Fruit fly (Drosophila melanogaster) whole organism, embryonic: ENCODE data around the gene in.

Source experiments
- Abd-B ChIP-seq: fragments of 200-800 bp; sonication (Bioruptor generic); optimal IDR thresholded peaks from 2 replicates; lab custom pipeline; 2018; ENCODE audit warnings: missing biosample characterization, mild to moderate bottlenecking, missing genetic modification characterization, moderate library complexity
- Adf1 ChIP-seq: fragments of 200-800 bp; sonication (Bioruptor generic); IDR thresholded peaks from 2 replicates; pipeline ENCODE4 v1.3.6; 2022; ENCODE audit warnings: missing biosample characterization, missing genetic modification characterization
- CG10462 ChIP-seq: fragments of 200-800 bp; sonication (Bioruptor generic); optimal IDR thresholded peaks from 2 replicates; lab custom pipeline; 2016; ENCODE audit warnings: missing biosample characterization, missing genetic modification characterization
- CG10959 ChIP-seq: fragments of 200-800 bp; sonication (Bioruptor generic); IDR thresholded peaks from 2 replicates; pipeline ENCODE4 v1.3.6; 2022; ENCODE audit warnings: missing biosample characterization, missing genetic modification characterization
- CG11247 ChIP-seq: fragments of 200-800 bp; sonication (Bioruptor generic); IDR thresholded peaks from 2 replicates; pipeline ENCODE4 v1.3.6; 2022; ENCODE audit warnings: missing biosample characterization, missing genetic modification characterization
- CG12071 ChIP-seq: fragments of 200-800 bp; sonication (Bioruptor generic); optimal IDR thresholded peaks from 3 replicates; lab custom pipeline; 2018; ENCODE audit warnings: missing biosample characterization, mild to moderate bottlenecking, missing genetic modification characterization
- CG12769 ChIP-seq: fragments of 200-800 bp; sonication (Bioruptor generic); optimal IDR thresholded peaks from 2 replicates; lab custom pipeline; 2019; ENCODE audit warnings: missing biosample characterization, mild to moderate bottlenecking, missing genetic modification characterization, moderate library complexity
- CG14014 ChIP-seq: fragments of 200-800 bp; sonication (Bioruptor generic); IDR thresholded peaks from 2 replicates; pipeline ENCODE4 v1.3.6; 2022; ENCODE audit warnings: missing biosample characterization, missing genetic modification characterization
- CG14050 ChIP-seq: fragments of 200-800 bp; sonication (Bioruptor generic); IDR thresholded peaks from 3 replicates; pipeline ENCODE4 v1.3.6; 2022; ENCODE audit warnings: missing biosample characterization, missing genetic modification characterization
- CG14860 ChIP-seq: fragments of 200-800 bp; sonication (Bioruptor generic); IDR thresholded peaks from 3 replicates; pipeline ENCODE4 v1.3.6; 2022; ENCODE audit warnings: missing biosample characterization, missing genetic modification characterization; ENCODE audit not compliant: partially characterized antibody
- CG15073 ChIP-seq: fragments of 200-800 bp; sonication (Bioruptor generic); optimal IDR thresholded peaks from 2 replicates; lab custom pipeline; 2016; ENCODE audit warnings: missing biosample characterization, missing genetic modification characterization
- CG1529 ChIP-seq: fragments of 200-800 bp; sonication (Bioruptor generic); optimal IDR thresholded peaks from 3 replicates; lab custom pipeline; 2018; ENCODE audit warnings: missing biosample characterization, missing genetic modification characterization
- CG16815 ChIP-seq: fragments of 200-800 bp; sonication (Bioruptor generic); optimal IDR thresholded peaks from 3 replicates; lab custom pipeline; 2017; ENCODE audit warnings: missing biosample characterization, mild to moderate bottlenecking, missing genetic modification characterization
- CG17328 ChIP-seq: fragments of 200-800 bp; sonication (Bioruptor generic); IDR thresholded peaks from 2 replicates; pipeline ENCODE4 v1.3.6; 2022; ENCODE audit warnings: missing biosample characterization, missing genetic modification characterization
- CG17829 ChIP-seq: fragments of 200-800 bp; optimal IDR thresholded peaks from 2 replicates; lab custom pipeline; 2019; ENCODE audit warnings: missing biosample characterization, mild to moderate bottlenecking, missing genetic modification characterization, moderate library complexity
- CG3065 ChIP-seq: fragments of 200-800 bp; sonication (Bioruptor generic); optimal IDR thresholded peaks from 2 replicates; lab custom pipeline; 2016; ENCODE audit warnings: missing biosample characterization, missing genetic modification characterization
- CG31388 ChIP-seq: fragments of 200-800 bp; sonication (Bioruptor generic); optimal IDR thresholded peaks from 2 replicates; lab custom pipeline; 2016; ENCODE audit warnings: missing biosample characterization, missing genetic modification characterization
- CG33557 ChIP-seq: fragments of 200-800 bp; sonication (Bioruptor generic); optimal IDR thresholded peaks from 2 replicates; lab custom pipeline; 2019; ENCODE audit warnings: missing biosample characterization, mild to moderate bottlenecking, missing genetic modification characterization, moderate library complexity
- CG4707 ChIP-seq: fragments of 200-800 bp; sonication (Bioruptor generic); optimal IDR thresholded peaks from 2 replicates; lab custom pipeline; 2018; ENCODE audit warnings: missing biosample characterization, mild to moderate bottlenecking, missing genetic modification characterization, moderate library complexity
- CG8281 ChIP-seq: fragments of 200-800 bp; sonication (Bioruptor generic); optimal IDR thresholded peaks from 2 replicates; lab custom pipeline; 2018; ENCODE audit warnings: missing biosample characterization, mild to moderate bottlenecking, missing genetic modification characterization, moderate library complexity
- D19A ChIP-seq: fragments of 200-800 bp; optimal IDR thresholded peaks from 3 replicates; lab custom pipeline; 2019; ENCODE audit warnings: missing biosample characterization, mild to moderate bottlenecking, missing genetic modification characterization, moderate library complexity
- Dll ChIP-seq: fragments of 200-800 bp; sonication (Bioruptor generic); IDR thresholded peaks from 4 replicates; pipeline ENCODE4 v1.3.6; 2022; ENCODE audit warnings: missing biosample characterization, missing genetic modification characterization; ENCODE audit not compliant: partially characterized antibody
- Elba2 ChIP-seq: fragments of 200-800 bp; sonication (Bioruptor generic); optimal IDR thresholded peaks from 3 replicates; lab custom pipeline; 2016; ENCODE audit warnings: missing biosample characterization, missing genetic modification characterization
- Ets97D ChIP-seq: fragments of 200-800 bp; sonication (Bioruptor generic); optimal IDR thresholded peaks from 3 replicates; lab custom pipeline; 2016; ENCODE audit warnings: missing biosample characterization, missing genetic modification characterization
- Fer2 ChIP-seq: fragments of 200-800 bp; sonication (Bioruptor generic); optimal IDR thresholded peaks from 2 replicates; lab custom pipeline; 2018; ENCODE audit warnings: missing biosample characterization, mild to moderate bottlenecking, missing genetic modification characterization, moderate library complexity
- HLH3B ChIP-seq: fragments of 200-800 bp; sonication (Bioruptor generic); IDR thresholded peaks from 2 replicates; pipeline ENCODE4 v1.3.6; 2022; ENCODE audit warnings: missing biosample characterization, missing genetic modification characterization
- HmgD ChIP-seq: fragments of 200-800 bp; sonication (Bioruptor generic); optimal IDR thresholded peaks from 3 replicates; lab custom pipeline; 2016; ENCODE audit warnings: missing biosample characterization, missing genetic modification characterization
- HmgZ ChIP-seq: fragments of 200-800 bp; sonication (Bioruptor generic); optimal IDR thresholded peaks from 2 replicates; lab custom pipeline; 2018; ENCODE audit warnings: missing biosample characterization, mild to moderate bottlenecking, missing genetic modification characterization
- Jarid2 ChIP-seq: fragments of 200-800 bp; sonication (Bioruptor generic); optimal IDR thresholded peaks from 3 replicates; lab custom pipeline; 2017; ENCODE audit warnings: mild to moderate bottlenecking, missing biosample characterization, missing genetic modification reagents, missing genetic modification characterization
- Myb ChIP-seq: fragments of 200-800 bp; sonication (Bioruptor generic); optimal IDR thresholded peaks from 2 replicates; lab custom pipeline; 2016; ENCODE audit warnings: missing biosample characterization, missing genetic modification characterization
- NC2β ChIP-seq: fragments of 200-800 bp; sonication (Bioruptor generic); optimal IDR thresholded peaks from 2 replicates; lab custom pipeline; 2016; ENCODE audit warnings: missing biosample characterization, missing genetic modification characterization
- NfI ChIP-seq: fragments of 200-800 bp; sonication (Bioruptor generic); optimal IDR thresholded peaks from 3 replicates; lab custom pipeline; 2018; ENCODE audit warnings: missing biosample characterization, mild to moderate bottlenecking, missing genetic modification characterization, moderate library complexity
- Rx ChIP-seq: fragments of 200-800 bp; sonication (Bioruptor generic); IDR thresholded peaks from 2 replicates; pipeline ENCODE4 v1.3.6; 2022; ENCODE audit warnings: missing biosample characterization, missing genetic modification characterization
- Sox102F ChIP-seq: fragments of 200-800 bp; sonication (Bioruptor generic); optimal IDR thresholded peaks from 2 replicates; lab custom pipeline; 2018; ENCODE audit warnings: missing biosample characterization, mild to moderate bottlenecking, missing genetic modification characterization, moderate library complexity
- amos ChIP-seq: fragments of 200-800 bp; sonication (Bioruptor generic); IDR thresholded peaks from 2 replicates; pipeline ENCODE4 v1.3.6; 2022; ENCODE audit warnings: missing biosample characterization, missing genetic modification characterization; ENCODE audit not compliant: partially characterized antibody
- ara ChIP-seq: fragments of 200-800 bp; sonication (Bioruptor generic); IDR thresholded peaks from 2 replicates; pipeline ENCODE4 v1.3.6; 2022; ENCODE audit warnings: missing biosample characterization, missing genetic modification characterization
- bowl ChIP-seq: fragments of 200-800 bp; sonication (Bioruptor generic); IDR thresholded peaks from 2 replicates; pipeline ENCODE4 v1.3.6; 2022; ENCODE audit warnings: missing biosample characterization, missing genetic modification characterization
- cg ChIP-seq: fragments of 200-800 bp; sonication (Bioruptor generic); optimal IDR thresholded peaks from 3 replicates; lab custom pipeline; 2019; ENCODE audit warnings: missing biosample characterization, mild to moderate bottlenecking, missing genetic modification characterization, moderate library complexity
- eyg ChIP-seq: fragments of 200-800 bp; sonication (Bioruptor generic); optimal IDR thresholded peaks from 3 replicates; lab custom pipeline; 2016; ENCODE audit warnings: missing biosample characterization, missing genetic modification characterization
- fd102C ChIP-seq: fragments of 200-800 bp; sonication (Bioruptor generic); optimal IDR thresholded peaks from 2 replicates; lab custom pipeline; 2018; ENCODE audit warnings: missing biosample characterization, mild to moderate bottlenecking, missing genetic modification characterization, moderate library complexity
- grn ChIP-seq: fragments of 200-800 bp; sonication (Bioruptor generic); optimal IDR thresholded peaks from 3 replicates; lab custom pipeline; 2017; ENCODE audit warnings: missing biosample characterization, missing genetic modification characterization
- ind ChIP-seq: fragments of 200-800 bp; sonication (Bioruptor generic); optimal IDR thresholded peaks from 3 replicates; lab custom pipeline; 2016; ENCODE audit warnings: missing biosample characterization, missing genetic modification characterization
- mam ChIP-seq: fragments of 200-800 bp; sonication (Bioruptor generic); optimal IDR thresholded peaks from 3 replicates; lab custom pipeline; 2016; ENCODE audit warnings: missing biosample characterization, missing genetic modification characterization
- sd ChIP-seq: fragments of 200-800 bp; sonication (Bioruptor generic); optimal IDR thresholded peaks from 3 replicates; lab custom pipeline; 2018; ENCODE audit warnings: missing biosample characterization, mild to moderate bottlenecking, missing genetic modification characterization, moderate library complexity
- slbo ChIP-seq: fragments of 200-800 bp; sonication (Bioruptor generic); IDR thresholded peaks from 2 replicates; pipeline ENCODE4 v1.3.6; 2022; ENCODE audit warnings: missing biosample characterization, missing genetic modification characterization
- sug ChIP-seq: fragments of 200-800 bp; optimal IDR thresholded peaks from 2 replicates; lab custom pipeline; 2019; ENCODE audit warnings: missing biosample characterization, mild to moderate bottlenecking, missing genetic modification characterization, moderate library complexity
- tin ChIP-seq: fragments of 200-800 bp; sonication (Bioruptor generic); optimal IDR thresholded peaks from 3 replicates; lab custom pipeline; 2016; ENCODE audit warnings: missing biosample characterization, missing genetic modification characterization
- usp ChIP-seq: fragments of >200 bp; optimal IDR thresholded peaks from 2 replicates; lab custom pipeline; 2017; ENCODE audit warnings: missing biosample characterization, missing genetic modification characterization
- vvl ChIP-seq: fragments of 200-800 bp; sonication (Bioruptor generic); IDR thresholded peaks from 2 replicates; pipeline ENCODE4 v1.3.6; 2022; ENCODE audit warnings: missing biosample characterization, missing genetic modification characterization
- wdn ChIP-seq: fragments of 200-800 bp; sonication (Bioruptor generic); IDR thresholded peaks from 2 replicates; pipeline ENCODE4 v1.3.6; 2022; ENCODE audit warnings: missing biosample characterization, missing genetic modification characterization
- z ChIP-seq: fragments of 200-800 bp; sonication (Bioruptor generic); IDR thresholded peaks from 3 replicates; pipeline ENCODE4 v1.3.6; 2022; ENCODE audit warnings: missing biosample characterization, missing genetic modification characterization

The in gene

DNA sequence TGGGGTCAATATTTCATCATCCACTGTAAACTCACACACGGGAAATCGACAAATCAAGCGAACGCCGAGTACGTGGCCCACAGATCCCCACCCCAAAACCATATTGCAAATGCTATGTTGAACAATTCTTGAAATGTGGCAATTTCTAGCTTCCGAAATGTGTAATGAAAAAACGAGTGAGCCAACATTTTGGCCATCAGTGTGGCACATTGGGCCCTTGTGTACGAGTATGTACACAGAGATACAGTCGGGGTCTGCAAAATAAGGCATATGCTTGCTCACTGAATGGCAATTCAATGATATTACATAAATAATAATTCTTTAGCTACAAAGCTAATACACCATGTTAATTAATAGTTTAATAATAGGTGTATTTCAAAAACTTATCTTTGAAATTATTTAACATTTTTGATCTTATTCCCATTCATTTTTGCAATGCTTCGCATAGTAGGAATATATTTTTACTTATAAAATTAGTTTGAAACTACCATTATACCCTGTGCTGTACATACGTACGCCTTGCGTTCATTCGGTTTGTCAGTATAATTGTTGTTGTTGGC, 32.6 kb downstream of the in start (continued):
- TF ChIP-seq Adf1 (GFP tag; lab: Robert Waterston, UW) (peak; percentile 66; the same call in 1 of the 2 replicates), CG1529 (GFP tag; lab: Kevin White, UChicago) (peak; percentile 74), CG15073 (GFP tag; lab: Kevin White, UChicago) (peak; percentile 99), CG14014 (GFP tag; lab: Robert Waterston, UW) (peak; percentile 85), D19A (tag; lab: Kevin White, UChicago) (peak; percentile 84), HmgD (GFP tag; lab: Kevin White, UChicago) (peak; percentile 67), CG4707 (GFP tag; lab: Kevin White, UChicago) (peak; percentile 56), Sox102F (GFP tag; lab: Kevin White, UChicago) (peak; percentile 92), CG8281 (peak; percentile 80), ind (GFP tag; lab: Kevin White, UChicago) (peak; percentile 88), CG33557 (peak; percentile 63), NC2β (peak; percentile 73), bowl (GFP tag; lab: Robert Waterston, UW) (peak; percentile 68), Dll (GFP tag; lab: Robert Waterston, UW) (no peak), CG16815 (GFP tag; lab: Kevin White, UChicago) (peak; percentile 77), CG17328 (GFP tag; lab: Robert Waterston, UW) (peak; percentile 58), slbo (GFP tag; lab: Robert Waterston, UW) (peak; percentile 94), sd (tag; lab: Kevin White, UChicago) (peak; percentile 85), sug (peak; percentile 89), CG12071 (GFP tag; lab: Kevin White, UChicago) (peak; percentile 77), eyg (GFP tag; lab: Kevin White, UChicago) (peak; percentile 53), CG14050 (GFP tag; lab: Robert Waterston, UW) (peak; percentile 76), tin (GFP tag; lab: Kevin White, UChicago) (peak; percentile 82), vvl (GFP tag; lab: Robert Waterston, UW) (peak; percentile 90), CG11247 (peak; percentile 77), amos (no peak), Ets97D (GFP tag; lab: Kevin White, UChicago) (peak; percentile 25), Elba2 (GFP tag; lab: Kevin White, UChicago) (peak; percentile 27), wdn (GFP tag; lab: Robert Waterston, UW) (peak; percentile 83), NfI (peak; percentile 83), CG12769 (peak; percentile 89), Myb (GFP tag; lab: Kevin White, UChicago) (peak; percentile 61), usp (GFP tag; lab: Kevin White, UChicago) (no peak), CG3065 (peak; percentile 77), CG31388 (GFP tag; lab: Kevin White, UChicago) (peak; percentile 58), CG17829 (tag; lab: Kevin White, UChicago) (peak; percentile 87), CG10462 (peak; percentile 80), Fer2 (peak; percentile 78), z (GFP tag; lab: Robert Waterston, UW) (no peak), HLH3B (GFP tag; lab: Robert Waterston, UW) (peak; percentile 75), grn (GFP tag; lab: Kevin White, UChicago) (no peak), ara (GFP tag; lab: Robert Waterston, UW) (peak; percentile 71), CG14860 (no peak), cg (GFP tag; lab: Kevin White, UChicago) (no peak), fd102C (GFP tag; lab: Kevin White, UChicago) (no peak), Jarid2 (GFP tag; lab: Kevin White, UChicago) (peak; percentile 46), Rx (GFP tag; lab: Robert Waterston, UW) (no peak; the same call in none of the 2 replicates), Abd-B (peak; percentile 84), mam (GFP tag; lab: Kevin White, UChicago) (peak; percentile 86), HmgZ (tag; lab: Kevin White, UChicago) (peak; percentile 92), CG10959 (GFP tag; lab: Robert Waterston, UW) (peak; percentile 44; the same call in 1 of the 2 replicates)
